Fruit fly (Drosophila melanogaster): ENCODE measurements around the gene CG44038.

DNA sequence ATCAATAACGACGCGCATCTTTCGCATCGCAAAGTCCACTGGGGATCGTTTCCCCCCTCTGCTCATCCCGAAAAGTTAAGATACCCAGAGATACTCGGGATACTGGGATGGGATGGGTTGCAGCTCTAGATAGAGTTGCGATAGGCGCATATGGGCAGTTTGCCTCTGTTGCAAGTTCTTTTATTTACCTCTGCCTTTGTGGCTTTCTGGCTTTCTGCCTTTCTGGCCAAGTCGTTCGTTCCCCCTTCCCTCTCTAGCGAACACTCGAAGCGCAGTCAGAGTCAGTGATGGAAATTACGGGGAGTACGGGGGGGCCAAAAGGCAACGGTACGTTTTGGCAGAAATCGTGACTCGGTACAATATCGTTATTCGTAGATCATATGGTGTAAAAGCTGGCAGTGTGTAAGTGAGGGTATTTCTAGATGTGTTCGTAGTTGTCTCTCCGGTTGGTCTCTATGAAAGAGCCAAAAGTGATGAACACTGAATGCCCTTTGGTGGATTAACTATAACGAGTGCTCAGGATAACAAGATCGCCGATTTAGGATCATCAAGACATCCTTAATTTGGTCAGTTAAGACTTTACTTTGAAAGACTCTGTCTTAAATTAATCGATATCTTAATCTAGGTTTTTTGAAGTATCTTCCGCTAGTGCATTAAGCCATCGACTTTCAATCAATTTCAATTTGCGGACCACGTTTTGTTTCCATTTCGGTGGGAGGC, 28.0 kb downstream of the CG44038 start:
- no peak for TF ChIP-seq CG6854 (GFP tag; optimal IDR thresholded peaks at IDR 0.05)
- no peak for TF ChIP-seq CG7839 (tag; optimal IDR thresholded peaks at IDR 0.05)

All from whole organism, embryonic.